Fruit fly (Drosophila melanogaster) whole organism, embryonic: Measurements from ENCODE around the gene upSET.

Source experiments
- Bgb ChIP-seq: fragments of 200-800 bp; sonication (Bioruptor generic); IDR thresholded peaks from 2 replicates; pipeline ENCODE4 v1.3.6; 2022; ENCODE audit warnings: missing biosample characterization, missing genetic modification characterization; ENCODE audit not compliant: partially characterized antibody
- CG10274 ChIP-seq: fragments of 200-800 bp; sonication (Bioruptor generic); optimal IDR thresholded peaks from 3 replicates; lab custom pipeline; 2017; ENCODE audit warnings: missing biosample characterization, mild to moderate bottlenecking, missing genetic modification characterization
- CG10543 ChIP-seq: fragments of 200-800 bp; sonication (Bioruptor generic); optimal IDR thresholded peaks from 3 replicates; lab custom pipeline; 2017; ENCODE audit warnings: missing biosample characterization, mild to moderate bottlenecking, missing genetic modification characterization, moderate library complexity
- CG11696 ChIP-seq: fragments of 200-800 bp; sonication (Bioruptor generic); IDR thresholded peaks from 2 replicates; pipeline ENCODE4 v1.3.6; 2022; ENCODE audit warnings: missing biosample characterization, missing genetic modification characterization
- CG12104 ChIP-seq: fragments of 200-800 bp; sonication (Bioruptor generic); optimal IDR thresholded peaks from 3 replicates; lab custom pipeline; 2016; ENCODE audit warnings: missing biosample characterization, missing genetic modification characterization
- CG13424 ChIP-seq: fragments of 200-800 bp; sonication (Bioruptor generic); optimal IDR thresholded peaks from 2 replicates; lab custom pipeline; 2019; ENCODE audit warnings: missing biosample characterization, mild to moderate bottlenecking, missing genetic modification characterization, moderate library complexity
- CG13624 ChIP-seq: fragments of 200-800 bp; sonication (Bioruptor generic); optimal IDR thresholded peaks from 2 replicates; lab custom pipeline; 2016; ENCODE audit warnings: missing biosample characterization, missing genetic modification characterization
- CG15479 ChIP-seq: fragments of 200-800 bp; sonication (Bioruptor generic); optimal IDR thresholded peaks from 3 replicates; lab custom pipeline; 2019; ENCODE audit warnings: missing biosample characterization, mild to moderate bottlenecking, missing genetic modification characterization, moderate library complexity
- CG17361 ChIP-seq: fragments of 200-800 bp; sonication (Bioruptor generic); IDR thresholded peaks from 3 replicates; pipeline ENCODE4 v1.3.6; 2022; ENCODE audit warnings: missing biosample characterization, missing genetic modification characterization
- CG1832 ChIP-seq: fragments of 200-800 bp; sonication (Bioruptor generic); optimal IDR thresholded peaks from 2 replicates; lab custom pipeline; 2017; ENCODE audit warnings: missing biosample characterization, mild to moderate bottlenecking, missing genetic modification characterization, inconsistent platforms
- CG18599 ChIP-seq: fragments of 200-800 bp; sonication (Bioruptor generic); optimal IDR thresholded peaks from 3 replicates; lab custom pipeline; 2017; ENCODE audit warnings: missing biosample characterization, missing genetic modification characterization, mild to moderate bottlenecking, moderate library complexity, missing genetic modification reagents
- CG2678 ChIP-seq: fragments of 200-800 bp; sonication (Bioruptor generic); optimal IDR thresholded peaks from 3 replicates; lab custom pipeline; 2019; ENCODE audit warnings: missing biosample characterization, mild to moderate bottlenecking, missing genetic modification characterization, moderate library complexity
- CG32772 ChIP-seq: fragments of 200-800 bp; sonication (Bioruptor generic); IDR thresholded peaks from 2 replicates; pipeline ENCODE4 v1.3.6; 2022; ENCODE audit warnings: missing biosample characterization, missing genetic modification characterization
- CG33557 ChIP-seq: fragments of 200-800 bp; sonication (Bioruptor generic); optimal IDR thresholded peaks from 2 replicates; lab custom pipeline; 2019; ENCODE audit warnings: missing biosample characterization, mild to moderate bottlenecking, missing genetic modification characterization, moderate library complexity
- CG42726 ChIP-seq: fragments of 200-800 bp; sonication (Bioruptor generic); IDR thresholded peaks from 2 replicates; pipeline ENCODE4 v1.3.6; 2022; ENCODE audit warnings: missing biosample characterization, missing genetic modification characterization; ENCODE audit not compliant: partially characterized antibody
- CG4707 ChIP-seq: fragments of 200-800 bp; sonication (Bioruptor generic); optimal IDR thresholded peaks from 2 replicates; lab custom pipeline; 2018; ENCODE audit warnings: missing biosample characterization, mild to moderate bottlenecking, missing genetic modification characterization, moderate library complexity
- CG4854 ChIP-seq: fragments of 200-800 bp; sonication (Bioruptor generic); optimal IDR thresholded peaks from 2 replicates; lab custom pipeline; 2016; ENCODE audit warnings: missing biosample characterization, missing genetic modification characterization, inconsistent platforms
- CG8478 ChIP-seq: fragments of >200 bp; optimal IDR thresholded peaks from 2 replicates; lab custom pipeline; 2018
- D19A ChIP-seq: fragments of 200-800 bp; optimal IDR thresholded peaks from 3 replicates; lab custom pipeline; 2019; ENCODE audit warnings: missing biosample characterization, mild to moderate bottlenecking, missing genetic modification characterization, moderate library complexity
- Dek ChIP-seq: fragments of 200-800 bp; sonication (Bioruptor generic); optimal IDR thresholded peaks from 3 replicates; lab custom pipeline; 2019; ENCODE audit warnings: missing biosample characterization, mild to moderate bottlenecking, missing genetic modification characterization, moderate library complexity
- Elba2 ChIP-seq: fragments of 200-800 bp; sonication (Bioruptor generic); optimal IDR thresholded peaks from 3 replicates; lab custom pipeline; 2016; ENCODE audit warnings: missing biosample characterization, missing genetic modification characterization
- Hsf ChIP-seq: fragments of 200-800 bp; sonication (Bioruptor generic); optimal IDR thresholded peaks from 3 replicates; lab custom pipeline; 2016; ENCODE audit warnings: missing biosample characterization, missing genetic modification characterization
- NC2α ChIP-seq: fragments of 200-800 bp; sonication (Bioruptor generic); optimal IDR thresholded peaks from 2 replicates; lab custom pipeline; 2016; ENCODE audit warnings: missing biosample characterization, missing genetic modification characterization
- NC2β ChIP-seq: fragments of 200-800 bp; sonication (Bioruptor generic); optimal IDR thresholded peaks from 2 replicates; lab custom pipeline; 2016; ENCODE audit warnings: missing biosample characterization, missing genetic modification characterization
- Nf-YA ChIP-seq: fragments of 200-800 bp; sonication (Bioruptor generic); IDR thresholded peaks from 2 replicates; pipeline ENCODE4 v1.3.6; 2022; ENCODE audit warnings: missing biosample characterization, missing genetic modification characterization
- Nf-YC ChIP-seq: fragments of 200-800 bp; optimal IDR thresholded peaks from 3 replicates; lab custom pipeline; 2019; ENCODE audit warnings: missing biosample characterization, mild to moderate bottlenecking, missing genetic modification characterization, moderate library complexity
- Oaz ChIP-seq: fragments of 200-800 bp; sonication (Bioruptor generic); IDR thresholded peaks from 2 replicates; pipeline ENCODE4 v1.3.6; 2022; ENCODE audit warnings: missing biosample characterization, missing genetic modification characterization
- Rfx ChIP-seq: fragments of 200-800 bp; sonication (Bioruptor generic); IDR thresholded peaks from 2 replicates; pipeline ENCODE4 v1.3.6; 2022; ENCODE audit warnings: missing biosample characterization, missing genetic modification characterization
- Ssrp ChIP-seq: fragments of 200-800 bp; sonication (Bioruptor generic); optimal IDR thresholded peaks from 2 replicates; lab custom pipeline; 2018; ENCODE audit warnings: missing biosample characterization, mild to moderate bottlenecking, missing genetic modification characterization, moderate library complexity
- Trl ChIP-seq, 3 experiments: fragments of >200 bp in 2 of 3; fragments of 200-800 bp in 1 of 3; sonication (Bioruptor generic) in 1 of 3; optimal IDR thresholded peaks; 2 replicates in 1 of 3; 3 replicates in 2 of 3; lab custom pipeline; 2016 to 2017; ENCODE audit warnings: missing biosample characterization in 1 of 3, missing genetic modification characterization in 1 of 3
- aop ChIP-seq: fragments of 200-800 bp; sonication (Bioruptor generic); IDR thresholded peaks from 2 replicates; pipeline ENCODE4 v1.3.6; 2022; ENCODE audit warnings: missing biosample characterization, missing genetic modification characterization
- ase ChIP-seq: fragments of 200-800 bp; sonication (Bioruptor generic); IDR thresholded peaks from 3 replicates; pipeline ENCODE4 v1.3.6; 2022; ENCODE audit warnings: missing biosample characterization, missing genetic modification characterization
- cg ChIP-seq: fragments of 200-800 bp; sonication (Bioruptor generic); optimal IDR thresholded peaks from 3 replicates; lab custom pipeline; 2019; ENCODE audit warnings: missing biosample characterization, mild to moderate bottlenecking, missing genetic modification characterization, moderate library complexity
- crol ChIP-seq: fragments of 200-800 bp; sonication (Bioruptor generic); IDR thresholded peaks from 2 replicates; pipeline ENCODE4 v1.3.6; 2022; ENCODE audit warnings: missing biosample characterization, missing genetic modification characterization
- danr ChIP-seq: fragments of 200-800 bp; sonication (Bioruptor generic); IDR thresholded peaks from 2 replicates; pipeline ENCODE4 v1.3.6; 2022; ENCODE audit warnings: missing biosample characterization, missing genetic modification characterization
- dati ChIP-seq: fragments of 200-800 bp; sonication (Bioruptor generic); IDR thresholded peaks from 2 replicates; pipeline ENCODE4 v1.3.6; 2022; ENCODE audit warnings: missing biosample characterization, missing genetic modification characterization
- disco-r ChIP-seq: fragments of 200-800 bp; sonication (Bioruptor generic); optimal IDR thresholded peaks from 2 replicates; lab custom pipeline; 2016; ENCODE audit warnings: missing biosample characterization, missing genetic modification characterization
- gt ChIP-seq: fragments of 200-800 bp; sonication (Bioruptor generic); IDR thresholded peaks from 2 replicates; pipeline ENCODE4 v1.3.6; 2022; ENCODE audit warnings: missing biosample characterization, missing genetic modification characterization
- hth ChIP-seq: fragments of >200 bp; optimal IDR thresholded peaks from 2 replicates; lab custom pipeline; 2017; ENCODE audit warnings: inconsistent platforms
- ken ChIP-seq: fragments of 200-800 bp; sonication (Bioruptor generic); IDR thresholded peaks from 3 replicates; pipeline ENCODE4 v1.3.6; 2022; ENCODE audit warnings: missing biosample characterization, missing genetic modification characterization
- lmd ChIP-seq: fragments of 200-800 bp; sonication (Bioruptor generic); IDR thresholded peaks from 2 replicates; pipeline ENCODE4 v1.3.6; 2022; ENCODE audit warnings: missing biosample characterization, missing genetic modification characterization
- lola ChIP-seq, 3 experiments: fragments of >200 bp in 2 of 3; fragments of 200-800 bp in 1 of 3; sonication (Bioruptor generic) in 1 of 3; optimal IDR thresholded peaks; 2 replicates each; lab custom pipeline; 2017 to 2019; ENCODE audit warnings: missing biosample characterization in 3 of 3, missing genetic modification characterization in 3 of 3, mild to moderate bottlenecking in 1 of 3, moderate library complexity in 1 of 3
- maf-S ChIP-seq: fragments of 200-800 bp; sonication (Bioruptor generic); optimal IDR thresholded peaks from 2 replicates; lab custom pipeline; 2016; ENCODE audit warnings: missing biosample characterization, missing genetic modification characterization
- nau ChIP-seq: fragments of 200-800 bp; sonication (Bioruptor generic); optimal IDR thresholded peaks from 3 replicates; lab custom pipeline; 2017; ENCODE audit warnings: missing biosample characterization, mild to moderate bottlenecking, missing genetic modification characterization, missing genetic modification reagents
- onecut ChIP-seq: fragments of 200-800 bp; sonication (Bioruptor generic); IDR thresholded peaks from 2 replicates; pipeline ENCODE4 v1.3.6; 2022; ENCODE audit warnings: missing biosample characterization, missing genetic modification characterization
- seq ChIP-seq: fragments of 200-800 bp; sonication (Bioruptor generic); IDR thresholded peaks from 2 replicates; pipeline ENCODE4 v1.3.6; 2022; ENCODE audit warnings: missing biosample characterization, missing genetic modification characterization
- sob ChIP-seq: fragments of 200-800 bp; sonication (Bioruptor generic); IDR thresholded peaks from 2 replicates; pipeline ENCODE4 v1.3.6; 2022; ENCODE audit warnings: missing biosample characterization, missing genetic modification characterization
- sr ChIP-seq: fragments of 200-800 bp; sonication (Bioruptor generic); IDR thresholded peaks from 3 replicates; pipeline ENCODE4 v1.3.6; 2022; ENCODE audit warnings: missing biosample characterization, missing genetic modification characterization
- trem ChIP-seq: fragments of 200-800 bp; optimal IDR thresholded peaks from 3 replicates; lab custom pipeline; 2019; ENCODE audit warnings: missing biosample characterization, mild to moderate bottlenecking, missing genetic modification characterization, moderate library complexity
- twi ChIP-seq: fragments of 200-800 bp; optimal IDR thresholded peaks from 2 replicates; lab custom pipeline; 2019; ENCODE audit warnings: missing biosample characterization, mild to moderate bottlenecking, missing genetic modification characterization, moderate library complexity
- zfh2 ChIP-seq: fragments of 200-800 bp; sonication (Bioruptor generic); optimal IDR thresholded peaks from 2 replicates; lab custom pipeline; 2016; ENCODE audit warnings: missing biosample characterization, missing genetic modification characterization

The upSET gene

dm6 chr3L:13957212-13957668 is 44.7 kb upstream of the upSET start (continued):
- TF ChIP-seq onecut (GFP tag; lab: Robert Waterston, UW) (no peak; the same call in none of the 2 replicates), danr (GFP tag; lab: Robert Waterston, UW) (no peak), Ssrp (peak; percentile 77), Nf-YC (tag; lab: Kevin White, UChicago) (no peak), Nf-YA (no peak), Hsf (GFP tag; lab: Kevin White, UChicago) (peak; percentile 71), nau (peak; percentile 19), D19A (tag; lab: Kevin White, UChicago) (peak; percentile 73), lola (GFP tag; optimal IDR thresholded peaks at IDR 0.05; lab: Kevin White, UChicago) (peak in 1 of 3 experiments; percentile 87), maf-S (GFP tag; lab: Kevin White, UChicago) (no peak), disco-r (no peak), CG15479 (no peak), CG4854 (peak; percentile 4), CG13424 (tag; lab: Kevin White, UChicago) (peak; percentile 71), seq (GFP tag; lab: Robert Waterston, UW) (peak; percentile 41; the same call in 1 of the 2 replicates), CG42726 (GFP tag; lab: Robert Waterston, UW) (no peak), CG10274 (GFP tag; lab: Kevin White, UChicago) (peak; percentile 1), CG33557 (GFP tag; lab: Kevin White, UChicago) (peak; percentile 59), CG12104 (GFP tag; lab: Kevin White, UChicago) (peak; percentile 77), sob (GFP tag; lab: Robert Waterston, UW) (no peak), Trl (optimal IDR thresholded peaks at IDR 0.05; lab: Kevin White, UChicago) (no peak), Trl (GFP tag; optimal IDR thresholded peaks at IDR 0.05; lab: Kevin White, UChicago) (no peak), twi (tag; lab: Kevin White, UChicago) (peak; percentile 16), aop (GFP tag; lab: Robert Waterston, UW) (no peak), gt (GFP tag; lab: Robert Waterston, UW) (no peak), CG10543 (GFP tag; lab: Kevin White, UChicago) (no peak), NC2α (peak; percentile 18), CG13624 (GFP tag; lab: Kevin White, UChicago) (no peak), CG4707 (GFP tag; lab: Kevin White, UChicago) (no peak), CG2678 (tag; lab: Kevin White, UChicago) (peak; percentile 86), ken (GFP tag; lab: Robert Waterston, UW) (no peak), CG1832 (GFP tag; lab: Kevin White, UChicago) (no peak), Oaz (GFP tag; lab: Robert Waterston, UW) (no peak), crol (GFP tag; lab: Robert Waterston, UW) (no peak), ase (GFP tag; lab: Robert Waterston, UW) (no peak), cg (GFP tag; lab: Kevin White, UChicago) (no peak), sr (GFP tag; lab: Robert Waterston, UW) (no peak), dati (0 out of 2 replicates have a peak, but pooled peaks have one; percentile 15), trem (tag; lab: Kevin White, UChicago) (peak; percentile 59), CG11696 (GFP tag; lab: Robert Waterston, UW) (no peak), lmd (GFP tag; lab: Robert Waterston, UW) (peak; percentile 41), Rfx (GFP tag; lab: Robert Waterston, UW) (no peak), NC2β (GFP tag; lab: Kevin White, UChicago) (peak; percentile 10), CG32772 (GFP tag; lab: Robert Waterston, UW) (0 out of 2 replicates have a peak, but pooled peaks have one; percentile 35), CG17361 (GFP tag; lab: Robert Waterston, UW) (peak; percentile 89), CG8478 (no peak), Dek (tag; lab: Kevin White, UChicago) (peak; percentile 42), hth (lab: Kevin White, UChicago) (no peak), Elba2 (GFP tag; lab: Kevin White, UChicago) (no peak), CG18599 (GFP tag; lab: Kevin White, UChicago) (peak; percentile 67), Bgb (GFP tag; lab: Robert Waterston, UW) (no peak), zfh2 (GFP tag; lab: Kevin White, UChicago) (no peak)
